Worm (Caenorhabditis elegans) whole organism, young adult: Measurements from ENCODE around the gene F58E6.5.
A peak's percentile ranks its signal among the peaks of the same experiment; 100 is the strongest.

Experiments
- B0035.1 ChIP-seq: sonication (generic microtip); optimal IDR thresholded peaks from 2 replicates; lab custom pipeline; 2016; ENCODE audit warnings: missing genetic modification characterization, mild to moderate bottlenecking, missing compliant biosample characterization, missing genotype, missing genetic modification reagents
- C06A6.2 ChIP-seq: fragments of 200-800 bp; sonication (Bioruptor generic); conservative IDR thresholded peaks from 2 replicates; pipeline ENCODE4 v1.3.6; 2022; ENCODE audit warnings: missing genetic modification characterization, missing compliant biosample characterization
- F23B12.7 ChIP-seq: sonication (generic microtip); optimal IDR thresholded peaks from 2 replicates; lab custom pipeline; 2017; ENCODE audit warnings: missing genetic modification characterization, mild to moderate bottlenecking, missing compliant biosample characterization, antibody characterized with exemption, moderate library complexity; ENCODE audit not compliant: insufficient read depth
- F33H1.4 ChIP-seq: fragments of 200-800 bp; sonication (Bioruptor generic); IDR thresholded peaks from 2 replicates; pipeline ENCODE4 v1.3.6; 2022; ENCODE audit warnings: missing genetic modification reagents, missing genetic modification characterization, missing compliant biosample characterization
- F39B2.1 ChIP-seq: fragments of 200-800 bp; sonication (Bioruptor generic); IDR thresholded peaks from 2 replicates; pipeline ENCODE4 v1.3.6; 2022; ENCODE audit warnings: missing genetic modification reagents, missing genetic modification characterization, missing compliant biosample characterization
- F52B5.7 ChIP-seq: sonication (generic microtip); optimal IDR thresholded peaks from 2 replicates; lab custom pipeline; 2016; ENCODE audit warnings: mild to moderate bottlenecking, missing genetic modification characterization, missing compliant biosample characterization
- Y67H2A.10 ChIP-seq: fragments of 200-800 bp; sonication (Bioruptor generic); conservative IDR thresholded peaks from 2 replicates; pipeline ENCODE4 v1.3.6; 2022; ENCODE audit warnings: missing genetic modification reagents, missing genetic modification characterization, missing compliant biosample characterization
- ZK185.1 ChIP-seq: sonication (generic microtip); optimal IDR thresholded peaks from 2 replicates; lab custom pipeline; 2016; ENCODE audit warnings: mild to moderate bottlenecking, missing genetic modification characterization, missing compliant biosample characterization; ENCODE audit not compliant: poor library complexity, severe bottlenecking
- akir-1 ChIP-seq: fragments of 200-800 bp; sonication (Bioruptor generic); optimal IDR thresholded peaks from 2 replicates; lab custom pipeline; 2018; ENCODE audit warnings: mild to moderate bottlenecking, missing genetic modification characterization, moderate library complexity, missing compliant biosample characterization
- attf-3 ChIP-seq: fragments of 200-800 bp; sonication (Bioruptor generic); conservative IDR thresholded peaks from 2 replicates; pipeline ENCODE4 v1.3.6; 2022; ENCODE audit warnings: missing genetic modification reagents, missing genetic modification characterization, missing compliant biosample characterization
- attf-5 ChIP-seq: fragments of 200-800 bp; sonication (Bioruptor generic); optimal IDR thresholded peaks from 2 replicates; lab custom pipeline; 2018; ENCODE audit warnings: mild to moderate bottlenecking, missing genetic modification characterization, missing compliant biosample characterization
- attf-6 ChIP-seq: fragments of 200-800 bp; sonication (Bioruptor generic); IDR thresholded peaks from 2 replicates; pipeline ENCODE4 v1.3.6; 2022; ENCODE audit warnings: missing genetic modification reagents, missing genetic modification characterization, missing compliant biosample characterization
- bed-1 ChIP-seq: fragments of 200-800 bp; sonication (Bioruptor generic); IDR thresholded peaks from 2 replicates; pipeline ENCODE4 v1.3.6; 2022; ENCODE audit warnings: missing genetic modification reagents, missing genetic modification characterization, missing compliant biosample characterization
- cebp-2 ChIP-seq: fragments of 200-800 bp; sonication (Bioruptor generic); IDR thresholded peaks from 2 replicates; pipeline ENCODE4 v1.3.6; 2022; ENCODE audit warnings: missing genetic modification characterization, missing compliant biosample characterization
- ceh-100 ChIP-seq: fragments of 200-800 bp; sonication (Bioruptor generic); IDR thresholded peaks from 2 replicates; pipeline ENCODE4 v1.3.6; 2022; ENCODE audit warnings: missing genetic modification reagents, missing genetic modification characterization, missing compliant biosample characterization
- ceh-79 ChIP-seq: sonication (generic microtip); optimal IDR thresholded peaks from 2 replicates; lab custom pipeline; 2017; ENCODE audit warnings: mild to moderate bottlenecking, missing genetic modification characterization, missing compliant biosample characterization
- chd-7 ChIP-seq: sonication (generic microtip); optimal IDR thresholded peaks from 2 replicates; lab custom pipeline; 2016; ENCODE audit warnings: mild to moderate bottlenecking, missing genetic modification characterization, moderate library complexity, missing compliant biosample characterization
- efl-1 ChIP-seq: fragments of 150-350 bp; optimal IDR thresholded peaks from 2 replicates; lab custom pipeline; 2014; ENCODE audit warnings: missing biosample characterization, missing genetic modification reagents, missing genetic modification characterization
- egl-18 ChIP-seq: fragments of 200-800 bp; sonication (Bioruptor generic); IDR thresholded peaks from 2 replicates; pipeline ENCODE4 v1.3.6; 2022; ENCODE audit warnings: missing genetic modification reagents, missing genetic modification characterization, missing compliant biosample characterization
- egl-44 ChIP-seq: fragments of 200-800 bp; sonication (Bioruptor generic); IDR thresholded peaks from 2 replicates; pipeline ENCODE4 v1.3.6; 2022; ENCODE audit warnings: missing genetic modification reagents, missing genetic modification characterization, missing compliant biosample characterization
- egrh-3 ChIP-seq: fragments of 200-800 bp; sonication (Bioruptor generic); IDR thresholded peaks from 2 replicates; pipeline ENCODE4 v1.3.6; 2022; ENCODE audit warnings: missing genetic modification reagents, missing genetic modification characterization, missing compliant biosample characterization
- ekl-4 ChIP-seq: fragments of 200-800 bp; sonication (Bioruptor generic); IDR thresholded peaks from 2 replicates; pipeline ENCODE4 v1.3.6; 2022; ENCODE audit warnings: missing genetic modification reagents, missing genetic modification characterization, missing compliant biosample characterization
- ets-4 ChIP-seq: fragments of 200-800 bp; sonication (Bioruptor generic); optimal IDR thresholded peaks from 2 replicates; lab custom pipeline; 2018; ENCODE audit warnings: mild to moderate bottlenecking, missing genetic modification characterization, missing compliant biosample characterization
- hlh-12 ChIP-seq: sonication (generic microtip); optimal IDR thresholded peaks from 2 replicates; lab custom pipeline; 2016; ENCODE audit warnings: missing genetic modification characterization, missing compliant biosample characterization
- hmg-20 ChIP-seq: fragments of 200-800 bp; sonication (Bioruptor generic); IDR thresholded peaks from 2 replicates; pipeline ENCODE4 v1.3.6; 2022; ENCODE audit warnings: missing genetic modification reagents, missing genetic modification characterization, missing compliant biosample characterization
- lin-40 ChIP-seq: sonication (generic microtip); optimal IDR thresholded peaks from 2 replicates; lab custom pipeline; 2016; ENCODE audit warnings: missing genetic modification characterization, mild to moderate bottlenecking, missing compliant biosample characterization, missing genotype, missing genetic modification reagents
- lin-54 ChIP-seq: fragments of 200-800 bp; sonication (Bioruptor generic); optimal IDR thresholded peaks from 2 replicates; lab custom pipeline; 2018; ENCODE audit warnings: mild to moderate bottlenecking, missing genetic modification characterization, missing compliant biosample characterization
- mel-28 ChIP-seq: sonication (generic microtip); optimal IDR thresholded peaks from 2 replicates; lab custom pipeline; 2016; ENCODE audit warnings: borderline replicate concordance, mild to moderate bottlenecking, missing genetic modification characterization, missing compliant biosample characterization
- mes-4 ChIP-seq: sonication (generic microtip); optimal IDR thresholded peaks from 2 replicates; lab custom pipeline; 2016; ENCODE audit warnings: missing genotype, missing genetic modification characterization, missing compliant biosample characterization
- mxl-1 ChIP-seq: sonication (generic microtip); optimal IDR thresholded peaks from 2 replicates; lab custom pipeline; 2016; ENCODE audit warnings: missing genetic modification characterization, missing compliant biosample characterization
- nhr-120 ChIP-seq: fragments of 200-800 bp; sonication (Bioruptor generic); IDR thresholded peaks from 2 replicates; pipeline ENCODE4 v1.3.6; 2022; ENCODE audit warnings: missing genetic modification characterization, missing compliant biosample characterization
- nhr-80 ChIP-seq: sonication (generic microtip); optimal IDR thresholded peaks from 2 replicates; lab custom pipeline; 2016; ENCODE audit warnings: missing genetic modification characterization, missing compliant biosample characterization
- rec-8 ChIP-seq, 2 experiments: sonication (generic microtip); optimal IDR thresholded peaks; 2 replicates each; lab custom pipeline; 2016; ENCODE audit warnings: mild to moderate bottlenecking in 2 of 2, missing genetic modification characterization in 2 of 2, missing genetic modification reagents in 2 of 2, missing genotype in 2 of 2, missing biosample characterization in 1 of 2, missing compliant biosample characterization in 1 of 2, moderate library complexity in 1 of 2
- snpc-1.1 ChIP-seq: sonication (generic microtip); optimal IDR thresholded peaks from 2 replicates; lab custom pipeline; 2017; ENCODE audit warnings: missing genetic modification characterization, mild to moderate bottlenecking, missing compliant biosample characterization, antibody characterized with exemption, moderate library complexity, missing genotype, missing genetic modification reagents; ENCODE audit not compliant: insufficient read depth
- snpc-3.4 ChIP-seq: sonication (generic microtip); optimal IDR thresholded peaks from 2 replicates; lab custom pipeline; 2017; ENCODE audit warnings: missing genetic modification characterization, mild to moderate bottlenecking, missing compliant biosample characterization, antibody characterized with exemption, moderate library complexity, missing genotype, missing genetic modification reagents
- snpc-4 ChIP-seq, 5 experiments: fragments of 150-350 bp in 1 of 5; sonication (generic microtip) in 4 of 5; optimal IDR thresholded peaks; 2 replicates each; lab custom pipeline; 2014 to 2018; ENCODE audit warnings: missing genetic modification characterization in 5 of 5, missing biosample characterization in 3 of 5, antibody characterized with exemption in 2 of 5, mild to moderate bottlenecking in 2 of 5, missing compliant biosample characterization in 2 of 5, missing genotype in 2 of 5, moderate library complexity in 2 of 5, missing genetic modification reagents in 1 of 5
- tbx-9 ChIP-seq: sonication (generic microtip); optimal IDR thresholded peaks from 2 replicates; lab custom pipeline; 2016; ENCODE audit warnings: borderline replicate concordance, missing genetic modification characterization, inconsistent platforms, missing compliant biosample characterization
- unc-62 ChIP-seq: fragments of 150-350 bp; optimal IDR thresholded peaks from 2 replicates; lab custom pipeline; 2014; ENCODE audit warnings: missing biosample characterization, missing genetic modification reagents, missing genetic modification characterization
- zfh-2 ChIP-seq: fragments of 200-800 bp; sonication (Bioruptor generic); conservative IDR thresholded peaks from 2 replicates; pipeline ENCODE4 v1.3.6; 2022; ENCODE audit warnings: missing genetic modification reagents, missing genetic modification characterization, missing compliant biosample characterization
- zim-3 ChIP-seq: sonication (generic microtip); optimal IDR thresholded peaks from 2 replicates; lab custom pipeline; 2017; ENCODE audit warnings: mild to moderate bottlenecking, missing genetic modification characterization, moderate library complexity, missing compliant biosample characterization
- ztf-26 ChIP-seq: sonication (generic microtip); optimal IDR thresholded peaks from 2 replicates; lab custom pipeline; 2017; ENCODE audit warnings: missing genetic modification characterization, missing compliant biosample characterization
- ztf-28 ChIP-seq: fragments of 200-800 bp; sonication (Bioruptor generic); IDR thresholded peaks from 2 replicates; pipeline ENCODE4 v1.3.6; 2022; ENCODE audit warnings: missing genetic modification reagents, missing genetic modification characterization, missing compliant biosample characterization
- ztf-3 ChIP-seq: fragments of 200-800 bp; sonication (Bioruptor generic); optimal IDR thresholded peaks from 2 replicates; lab custom pipeline; 2018; ENCODE audit warnings: mild to moderate bottlenecking, missing genetic modification characterization, missing compliant biosample characterization

Gene F58E6.5

DNA sequence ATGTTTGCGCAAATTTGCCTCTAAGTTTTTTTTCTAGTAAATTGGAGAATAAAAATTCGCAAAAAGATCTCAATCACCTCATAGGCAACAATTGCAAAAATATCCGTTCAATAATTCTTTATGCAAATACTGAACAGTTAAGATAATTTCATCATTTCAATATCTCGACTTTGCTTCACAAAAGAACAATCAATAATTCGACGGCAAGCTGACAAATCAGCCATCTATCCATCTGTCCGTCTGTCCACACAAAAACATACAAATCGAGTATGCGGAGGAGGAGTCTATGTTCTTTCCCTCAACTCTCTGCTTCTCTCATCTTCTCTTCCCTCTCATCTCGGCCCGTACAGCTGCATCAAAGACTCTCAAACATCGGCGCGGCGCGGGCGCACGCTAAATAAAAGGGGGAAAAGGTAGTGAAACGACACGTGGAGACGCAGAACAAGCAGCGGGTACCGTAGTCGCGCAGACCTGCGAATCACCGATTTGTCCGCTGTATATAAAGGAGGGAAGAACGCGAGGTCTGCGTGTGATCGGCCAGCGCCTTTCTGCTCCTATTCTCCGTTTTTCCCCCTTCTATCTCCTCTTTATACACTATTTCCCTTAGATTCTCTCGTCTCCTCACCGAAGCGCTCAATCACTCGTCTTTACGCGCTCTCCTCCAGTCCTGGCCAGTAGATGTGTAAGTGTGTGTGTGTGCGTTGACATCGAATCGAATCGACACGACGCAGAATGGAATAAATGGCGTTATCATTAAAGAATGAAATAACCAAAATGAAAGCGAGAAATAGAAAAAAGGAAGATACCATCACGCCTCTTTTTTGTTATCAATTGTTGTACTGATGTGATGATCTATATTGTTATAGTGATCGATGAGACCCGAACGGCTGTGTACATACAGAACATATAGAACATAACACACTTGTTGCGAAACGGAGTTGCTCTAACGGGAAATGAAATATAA is 23.3 kb downstream of the F58E6.5 start (continued):
- TF ChIP-seq C06A6.2 (peak; percentile 70), ceh-79 (no peak), ceh-100 (GFP tag; lab: Robert Waterston, UW) (peak; percentile 33; the same call in 1 of the 2 replicates), attf-5 (GFP tag; lab: Kevin White, UChicago) (peak; percentile 98), hmg-20 (no peak), F33H1.4 (GFP tag; lab: Robert Waterston, UW) (no peak), Y67H2A.10 (GFP tag; lab: Robert Waterston, UW) (peak; percentile 55), mxl-1 (tag; lab: Kevin White, UChicago) (peak; percentile 36), B0035.1 (tag; lab: Kevin White, UChicago) (peak; percentile 78), ekl-4 (GFP tag; lab: Robert Waterston, UW) (peak; percentile 81), attf-3 (peak; percentile 62), mel-28 (tag; lab: Kevin White, UChicago) (peak; percentile 14), ztf-28 (GFP tag; lab: Robert Waterston, UW) (0 out of 2 replicates have a peak, but pooled peaks have one; percentile 4), hlh-12 (tag; lab: Kevin White, UChicago) (no peak), nhr-120 (no peak), zim-3 (tag; lab: Kevin White, UChicago) (no peak), ets-4 (GFP tag; lab: Kevin White, UChicago) (peak; percentile 60), snpc-4 (GFP tag; optimal IDR thresholded peaks at IDR 0.05; lab: Kevin White, UChicago) (peak; percentile 55), snpc-4 (tag; optimal IDR thresholded peaks at IDR 0.05; lab: Kevin White, UChicago) (peak; percentile 42 to 79 (median 78)), tbx-9 (tag; lab: Kevin White, UChicago) (no peak), egl-18 (GFP tag; lab: Robert Waterston, UW) (0 out of 2 replicates have a peak, but pooled peaks have one; percentile 13)

DNA sequence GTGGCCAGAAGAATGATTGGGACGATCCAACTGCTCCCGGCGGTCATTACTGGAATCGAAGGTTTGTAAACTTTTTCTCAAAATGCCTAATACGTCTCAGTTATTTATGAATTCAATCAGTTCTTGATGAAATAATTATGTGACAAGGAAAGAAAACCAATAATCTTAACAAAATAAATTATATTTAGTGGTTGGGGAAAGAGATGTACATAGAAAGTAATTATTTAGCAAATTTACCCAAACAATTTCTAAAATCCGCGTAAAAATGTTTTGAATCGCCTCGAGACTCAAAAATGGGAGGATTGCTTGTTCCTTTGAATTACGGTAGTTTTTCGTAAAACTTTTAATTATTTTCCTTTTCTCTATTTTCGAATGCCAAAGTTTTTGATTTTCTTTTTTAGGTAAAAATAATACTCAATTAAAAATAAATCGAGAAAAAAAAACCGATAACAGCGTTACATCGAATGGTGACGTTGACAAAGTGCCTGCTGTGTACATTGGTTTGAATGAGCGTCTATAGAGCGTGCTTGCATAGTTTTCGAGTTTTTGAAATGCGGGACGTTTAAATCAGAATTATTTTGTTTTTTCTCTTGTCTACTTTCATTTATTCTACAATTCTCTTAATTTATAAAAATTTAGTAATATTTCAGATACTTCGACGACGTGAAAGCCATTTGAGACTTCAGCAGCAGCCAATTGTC is 24.7 kb downstream of the F58E6.5 start, which contains the start of the genes aagr-3 and drap-1:
Gene aagr-3, minus strand, starts transcription at position 51 of the 701 bp plus-strand sequence.
Gene drap-1, plus strand, starts transcription at position 645 of the 701 bp plus-strand sequence.
- TF ChIP-seq lin-54 (peak; percentile 42), attf-6 (no peak), attf-5 (GFP tag; lab: Kevin White, UChicago) (peak; percentile 61), C06A6.2 (no peak), egrh-3 (no peak), bed-1 (no peak), mes-4 (tag; lab: Kevin White, UChicago) (no peak), efl-1 (GFP tag; lab: Kevin White, UChicago) (peak; percentile 3), akir-1 (GFP tag; lab: Kevin White, UChicago) (no peak), nhr-80 (tag; lab: Kevin White, UChicago) (peak; percentile 66), ztf-26 (tag; lab: Kevin White, UChicago) (no peak), F52B5.7 (tag; lab: Kevin White, UChicago) (no peak), unc-62 (no peak), chd-7 (no peak), snpc-3.4 (tag; lab: Kevin White, UChicago) (peak; percentile 54), zfh-2 (GFP tag; lab: Robert Waterston, UW) (no peak), F33H1.4 (GFP tag; lab: Robert Waterston, UW) (peak; percentile 50; the same call in 1 of the 2 replicates), snpc-1.1 (tag; lab: Kevin White, UChicago) (no peak), ztf-3 (no peak), lin-40 (tag; lab: Kevin White, UChicago) (peak; percentile 11), cebp-2 (GFP tag; lab: Robert Waterston, UW) (no peak), rec-8 (tag; optimal IDR thresholded peaks at IDR 0.05; lab: Kevin White, UChicago) (no peak), egl-44 (GFP tag; lab: Robert Waterston, UW) (no peak), F23B12.7 (no peak), ZK185.1 (tag; lab: Kevin White, UChicago) (no peak), F39B2.1 (GFP tag; lab: Robert Waterston, UW) (no peak)
